Worm (Caenorhabditis elegans) whole organism, L4 larva: ENCODE results near the gene C49C3.15.

Experiments used
- F37D6.2 ChIP-seq: sonication (generic microtip); optimal IDR thresholded peaks from 2 replicates; lab custom pipeline; 2016; ENCODE audit warnings: mild to moderate bottlenecking, missing genetic modification characterization, missing compliant biosample characterization
- T26A8.4 ChIP-seq: fragments of 200-800 bp; sonication (Bioruptor generic); IDR thresholded peaks from 2 replicates; pipeline ENCODE4 v1.3.6; 2022; ENCODE audit warnings: missing genetic modification characterization, missing compliant biosample characterization
- aha-1 ChIP-seq: fragments of 150-350 bp; peaks from one replicate; lab custom pipeline; 2014; ENCODE audit warnings: missing biosample characterization, missing genetic modification characterization
- ceh-28 ChIP-seq: fragments of 150-350 bp; optimal IDR thresholded peaks from 2 replicates; lab custom pipeline; 2014; ENCODE audit warnings: missing biosample characterization, missing genetic modification reagents, missing genetic modification characterization
- daf-16 ChIP-seq, 3 experiments: sonication (generic microtip); optimal IDR thresholded peaks; 2 replicates each; lab custom pipeline; 2016 to 2017; ENCODE audit warnings: missing genetic modification characterization in 3 of 3, missing genetic modification reagents in 3 of 3, mild to moderate bottlenecking in 2 of 3, missing compliant biosample characterization in 2 of 3, missing biosample characterization in 1 of 3, moderate library complexity in 1 of 3
- daf-8 ChIP-seq: fragments of 200-800 bp; sonication (Bioruptor generic); IDR thresholded peaks from 2 replicates; pipeline ENCODE4 v1.3.6; 2022; ENCODE audit warnings: missing genetic modification characterization, missing compliant biosample characterization
- dmd-6 ChIP-seq: fragments of 200-800 bp; sonication (Bioruptor generic); IDR thresholded peaks from 2 replicates; pipeline ENCODE4 v1.3.6; 2022; ENCODE audit warnings: missing genetic modification reagents, missing genetic modification characterization, missing compliant biosample characterization
- dve-1 ChIP-seq: sonication (generic microtip); optimal IDR thresholded peaks from 2 replicates; lab custom pipeline; 2017; ENCODE audit warnings: antibody characterized with exemption, mild to moderate bottlenecking, missing genetic modification characterization, missing compliant biosample characterization; ENCODE audit not compliant: insufficient read depth
- fkh-10 ChIP-seq: fragments of 150-350 bp; optimal IDR thresholded peaks from 2 replicates; lab custom pipeline; 2014; ENCODE audit warnings: missing biosample characterization, missing genetic modification reagents, missing genetic modification characterization
- gei-8 ChIP-seq: fragments of 200-800 bp; sonication (Bioruptor generic); optimal IDR thresholded peaks from 2 replicates; lab custom pipeline; 2018; ENCODE audit warnings: mild to moderate bottlenecking, missing genetic modification characterization, missing compliant biosample characterization
- hmg-1.1 ChIP-seq: fragments of 200-800 bp; sonication (Bioruptor generic); IDR thresholded peaks from 2 replicates; pipeline ENCODE4 v1.3.6; 2022; ENCODE audit warnings: missing genetic modification reagents, missing genetic modification characterization, missing compliant biosample characterization
- lin-39 ChIP-seq: fragments of 150-350 bp; optimal IDR thresholded peaks from 2 replicates; lab custom pipeline; 2014; ENCODE audit warnings: missing biosample characterization, missing genetic modification reagents, missing genetic modification characterization
- lsy-2 ChIP-seq, 2 experiments: fragments of 150-350 bp in 1 of 2; sonication (generic microtip) in 1 of 2; optimal IDR thresholded peaks; 2 replicates each; lab custom pipeline; 2014 to 2017; ENCODE audit warnings: missing biosample characterization in 2 of 2, missing genetic modification characterization in 2 of 2
- mdl-1 ChIP-seq, 2 experiments: fragments of 150-350 bp in 1 of 2; sonication (generic microtip) in 1 of 2; optimal IDR thresholded peaks; 2 replicates each; lab custom pipeline; 2014 to 2017; ENCODE audit warnings: missing biosample characterization in 2 of 2, missing genetic modification characterization in 2 of 2
- mep-1 ChIP-seq: fragments of 150-350 bp; sonication (generic microtip); optimal IDR thresholded peaks from 3 replicates; lab custom pipeline; 2014; ENCODE audit warnings: missing biosample characterization, missing genetic modification characterization
- mes-2 ChIP-seq: sonication (generic microtip); optimal IDR thresholded peaks from 2 replicates; lab custom pipeline; 2016; ENCODE audit warnings: missing genotype, mild to moderate bottlenecking, missing genetic modification characterization, missing compliant biosample characterization; ENCODE audit not compliant: poor library complexity, severe bottlenecking
- nhr-102 ChIP-seq: sonication (generic microtip); optimal IDR thresholded peaks from 2 replicates; lab custom pipeline; 2016; ENCODE audit warnings: mild to moderate bottlenecking, missing genetic modification characterization, moderate library complexity, missing compliant biosample characterization
- nhr-11 ChIP-seq: fragments of 150-350 bp; optimal IDR thresholded peaks from 2 replicates; lab custom pipeline; 2014; ENCODE audit warnings: missing biosample characterization, missing genetic modification characterization
- nhr-111 ChIP-seq: fragments of 200-800 bp; sonication (Bioruptor generic); optimal IDR thresholded peaks from 2 replicates; lab custom pipeline; 2018; ENCODE audit warnings: mild to moderate bottlenecking, missing genetic modification characterization, missing compliant biosample characterization
- nhr-42 ChIP-seq: fragments of 200-800 bp; sonication (Bioruptor generic); IDR thresholded peaks from 2 replicates; pipeline ENCODE4 v1.3.6; 2022; ENCODE audit warnings: missing genetic modification characterization, missing compliant biosample characterization
- php-3 ChIP-seq: fragments of 200-800 bp; sonication (Bioruptor generic); IDR thresholded peaks from 2 replicates; pipeline ENCODE4 v1.3.6; 2022; ENCODE audit warnings: missing genetic modification reagents, missing genetic modification characterization, missing compliant biosample characterization
- pqm-1 ChIP-seq: sonication (generic microtip); optimal IDR thresholded peaks from 2 replicates; lab custom pipeline; 2017; ENCODE audit warnings: missing biosample characterization, missing genetic modification characterization
- rbr-2 ChIP-seq: sonication (generic microtip); optimal IDR thresholded peaks from 2 replicates; lab custom pipeline; 2016; ENCODE audit warnings: missing genotype, missing genetic modification characterization, missing compliant biosample characterization
- set-16 ChIP-seq: fragments of 200-800 bp; sonication (Bioruptor generic); IDR thresholded peaks from 2 replicates; pipeline ENCODE4 v1.3.6; 2022; ENCODE audit warnings: missing genetic modification reagents, missing genetic modification characterization, missing compliant biosample characterization
- spr-3 ChIP-seq: fragments of 200-800 bp; sonication (Bioruptor generic); optimal IDR thresholded peaks from 2 replicates; lab custom pipeline; 2018; ENCODE audit warnings: mild to moderate bottlenecking, missing genetic modification characterization, missing compliant biosample characterization
- unc-62 ChIP-seq, 3 experiments: fragments of 150-350 bp in 1 of 3; sonication (generic microtip); optimal IDR thresholded peaks in 2 of 3; peaks in 1 of 3; 1 replicate in 1 of 3; 2 replicates in 2 of 3; lab custom pipeline; 2014 to 2017; ENCODE audit warnings: missing biosample characterization in 3 of 3, missing genetic modification characterization in 3 of 3, missing genetic modification reagents in 3 of 3, missing genotype in 1 of 3
- vab-7 ChIP-seq: fragments of 200-800 bp; sonication (Bioruptor generic); IDR thresholded peaks from 2 replicates; pipeline ENCODE4 v1.3.6; 2022; ENCODE audit warnings: missing genetic modification reagents, missing genetic modification characterization, missing compliant biosample characterization

C49C3.15 gene

ce11 chrIV:17291629-17292199, 42.3 kb upstream of the C49C3.15 start, which contains the start of the genes T28F3.11 and slc-17.4:
TSS of gene T28F3.11 (minus strand) at chrIV:17291679.
TSS of gene slc-17.4 (minus strand) at chrIV:17291733.
- TF ChIP-seq hmg-1.1 (GFP tag; lab: Robert Waterston, UW), result no peak
- TF ChIP-seq lsy-2 (tag; optimal IDR thresholded peaks at IDR 0.05; lab: Kevin White, UChicago), result no peak
- peak in 1 of 2 experiments; percentile 16 for TF ChIP-seq unc-62 (GFP tag; optimal IDR thresholded peaks at IDR 0.05 in 1 of 2; lab: Kevin White, UChicago)
- no peak for TF ChIP-seq unc-62 (tag; optimal IDR thresholded peaks at IDR 0.05; lab: Kevin White, UChicago)
- TF ChIP-seq F37D6.2 (tag; lab: Kevin White, UChicago), result no peak
- no peak for TF ChIP-seq ceh-28 (tag; lab: Kevin White, UChicago)
- TF ChIP-seq dve-1, result no peak

DNA sequence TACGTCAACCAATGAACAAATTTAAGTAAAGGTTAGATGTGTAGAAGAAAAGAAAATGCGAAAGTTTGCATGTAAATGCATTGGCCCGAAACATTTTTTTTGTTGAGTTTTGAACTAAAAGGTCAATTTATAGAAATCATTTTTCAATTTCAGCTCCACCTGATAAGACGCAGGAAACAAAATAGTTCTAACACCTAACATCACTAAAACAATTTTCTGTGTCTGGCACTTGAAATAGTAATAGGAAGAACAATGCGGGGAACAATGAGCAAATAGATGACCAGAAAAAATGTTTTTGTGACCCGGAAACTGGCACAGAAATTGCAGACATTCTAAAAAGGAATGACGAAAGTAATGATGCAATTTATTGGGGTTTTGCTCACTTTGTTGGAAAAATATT, 41.7 kb upstream of the C49C3.15 start:
- TF ChIP-seq mep-1 (tag; lab: Kevin White, UChicago), result peak; percentile 26
- TF ChIP-seq dmd-6 (GFP tag; lab: Robert Waterston, UW), result peak; percentile 15; the same call in 1 of the 2 replicates
- TF ChIP-seq spr-3 (GFP tag; lab: Kevin White, UChicago), result no peak
- TF ChIP-seq dve-1, result peak; percentile 42
- TF ChIP-seq mdl-1 (tag; optimal IDR thresholded peaks at IDR 0.05; lab: Kevin White, UChicago), result no peak
- no peak for TF ChIP-seq nhr-11 (tag; lab: Kevin White, UChicago)
- TF ChIP-seq aha-1, result peak; percentile 82
- TF ChIP-seq daf-16 (GFP tag; optimal IDR thresholded peaks at IDR 0.05; lab: Kevin White, UChicago), result no peak
- peak; percentile 48 for TF ChIP-seq daf-16 (tag; optimal IDR thresholded peaks at IDR 0.05; lab: Kevin White, UChicago)

DNA sequence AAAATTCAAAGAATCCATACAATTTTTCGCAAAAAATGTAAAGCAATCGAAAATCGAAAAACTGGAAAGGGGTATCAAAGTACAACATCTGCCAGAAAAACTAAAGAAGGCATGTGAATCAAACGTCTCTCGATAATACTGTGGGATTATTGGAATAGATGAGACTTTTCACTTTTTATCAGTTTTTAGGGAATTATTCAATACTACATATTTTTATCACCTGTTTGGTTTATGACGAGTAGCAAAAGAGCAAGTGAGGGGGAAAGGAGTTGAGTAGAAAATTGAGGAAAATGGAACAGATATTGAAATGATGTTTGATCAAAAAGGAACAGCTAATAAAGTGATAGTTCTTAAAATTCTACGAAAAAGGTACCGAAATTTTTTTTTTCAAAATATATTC, 41.0 kb upstream of the C49C3.15 start:
- no peak for TF ChIP-seq mes-2 (tag; lab: Kevin White, UChicago)
- peak; percentile 37 for TF ChIP-seq dve-1
- 0 out of 2 replicates have a peak, but pooled peaks have one; percentile 26 for TF ChIP-seq dmd-6 (GFP tag; lab: Robert Waterston, UW)
- TF ChIP-seq nhr-102, result no peak
- peak; percentile 14 for TF ChIP-seq pqm-1 (tag; lab: Kevin White, UChicago)
- no peak for TF ChIP-seq daf-8 (GFP tag; lab: Robert Waterston, UW)
- peak; percentile 53 for TF ChIP-seq aha-1
- TF ChIP-seq nhr-111 (GFP tag; lab: Kevin White, UChicago), result no peak
- TF ChIP-seq T26A8.4 (GFP tag; lab: Robert Waterston, UW), result no peak
- TF ChIP-seq nhr-42 (GFP tag; lab: Robert Waterston, UW), result no peak

- peak; percentile 20 for TF ChIP-seq fkh-10
- TF ChIP-seq hmg-1.1 (GFP tag; lab: Robert Waterston, UW), result no peak
- TF ChIP-seq rbr-2, result peak; percentile 38
Observed at ce11 chrIV:17293679-17294078, 40.4 kb upstream of the C49C3.15 start.

DNA sequence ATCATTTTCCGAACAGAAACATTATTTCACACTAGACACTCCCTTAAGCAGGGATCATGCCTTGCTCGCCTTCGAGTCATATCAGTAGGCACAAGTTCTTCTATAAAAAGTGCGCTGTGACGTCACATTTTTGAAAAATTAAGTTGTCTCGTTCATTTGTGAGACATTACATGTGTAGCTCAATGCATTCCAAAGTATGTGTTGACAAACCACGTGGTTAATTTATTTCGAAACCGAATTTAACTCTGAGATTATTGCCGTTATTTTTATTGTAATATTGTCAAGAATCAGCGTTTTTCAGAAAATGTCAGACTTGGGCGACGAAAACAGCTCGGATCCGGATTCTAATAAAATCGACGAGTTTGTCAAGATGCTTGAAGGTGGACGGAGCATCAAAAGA, 39.5 kb upstream of the C49C3.15 start, which contains the start of gene T28F3.5:
T28F3.5 (plus strand) TSS at position 301 of the 400 bp plus-strand sequence.
- TF ChIP-seq vab-7 (GFP tag; lab: Robert Waterston, UW), result no peak
- no peak for TF ChIP-seq php-3 (GFP tag; lab: Robert Waterston, UW)
- TF ChIP-seq lin-39 (tag; lab: Kevin White, UChicago), result no peak
- TF ChIP-seq aha-1, result peak; percentile 1
- TF ChIP-seq set-16 (GFP tag; lab: Robert Waterston, UW), result no peak

- TF ChIP-seq gei-8 (GFP tag; lab: Kevin White, UChicago) (no peak), unc-62 (GFP tag; optimal IDR thresholded peaks at IDR 0.05 in 1 of 2; lab: Kevin White, UChicago) (peak in 1 of 2 experiments; percentile 72), unc-62 (tag; optimal IDR thresholded peaks at IDR 0.05; lab: Kevin White, UChicago) (no peak)
Observed at ce11 chrIV:17301933-17302332, 32.1 kb upstream of the C49C3.15 start, which contains the start of gene ifta-2. TSS of gene ifta-2 (minus strand) at chrIV:17302033.
